Fruit fly (Drosophila melanogaster) whole organism, embryonic: Measurements from ENCODE around the gene Setx.

ENCODE experiments used
- Asciz ChIP-seq: fragments of 200-800 bp; sonication (Bioruptor generic); optimal IDR thresholded peaks from 2 replicates; lab custom pipeline; 2017; ENCODE audit warnings: missing biosample characterization, mild to moderate bottlenecking, missing genetic modification characterization, missing genetic modification reagents
- CG10462 ChIP-seq: fragments of 200-800 bp; sonication (Bioruptor generic); optimal IDR thresholded peaks from 2 replicates; lab custom pipeline; 2016; ENCODE audit warnings: missing biosample characterization, missing genetic modification characterization
- CG13296 ChIP-seq: fragments of 200-800 bp; sonication (Bioruptor generic); optimal IDR thresholded peaks from 3 replicates; lab custom pipeline; 2018; ENCODE audit warnings: missing biosample characterization, mild to moderate bottlenecking, missing genetic modification characterization
- CG15073 ChIP-seq: fragments of 200-800 bp; sonication (Bioruptor generic); optimal IDR thresholded peaks from 2 replicates; lab custom pipeline; 2016; ENCODE audit warnings: missing biosample characterization, missing genetic modification characterization
- CG15514 ChIP-seq: fragments of 200-800 bp; sonication (Bioruptor generic); optimal IDR thresholded peaks from 3 replicates; lab custom pipeline; 2017; ENCODE audit warnings: missing biosample characterization, missing genetic modification characterization, mild to moderate bottlenecking, moderate library complexity, missing genetic modification reagents
- CG18764 ChIP-seq: fragments of 200-800 bp; sonication (Bioruptor generic); optimal IDR thresholded peaks from 3 replicates; lab custom pipeline; 2016; ENCODE audit warnings: missing biosample characterization, missing genetic modification characterization
- CG2116 ChIP-seq: fragments of 200-800 bp; sonication (Bioruptor generic); optimal IDR thresholded peaks from 3 replicates; lab custom pipeline; 2018; ENCODE audit warnings: missing biosample characterization, mild to moderate bottlenecking, missing genetic modification characterization
- CG33557 ChIP-seq: fragments of 200-800 bp; sonication (Bioruptor generic); optimal IDR thresholded peaks from 2 replicates; lab custom pipeline; 2019; ENCODE audit warnings: missing biosample characterization, mild to moderate bottlenecking, missing genetic modification characterization, moderate library complexity
- CG4424 ChIP-seq: fragments of 200-800 bp; sonication (Bioruptor generic); optimal IDR thresholded peaks from 3 replicates; lab custom pipeline; 2016; ENCODE audit warnings: missing biosample characterization, missing genetic modification characterization
- CG8290 ChIP-seq, 3 experiments: fragments of 200-800 bp; sonication (Bioruptor generic); optimal IDR thresholded peaks; 2 replicates each; lab custom pipeline; 2016 to 2019; ENCODE audit warnings: missing biosample characterization in 3 of 3, missing genetic modification characterization in 3 of 3, mild to moderate bottlenecking in 2 of 3, moderate library complexity in 1 of 3
- CG8388 ChIP-seq: fragments of 200-800 bp; sonication (Bioruptor generic); optimal IDR thresholded peaks from 2 replicates; lab custom pipeline; 2019; ENCODE audit warnings: missing biosample characterization, mild to moderate bottlenecking, missing genetic modification characterization, moderate library complexity
- Camta ChIP-seq: fragments of 200-800 bp; sonication (Bioruptor generic); optimal IDR thresholded peaks from 2 replicates; lab custom pipeline; 2016; ENCODE audit warnings: missing biosample characterization, missing genetic modification characterization
- Dbx ChIP-seq: fragments of 200-800 bp; sonication (Bioruptor generic); IDR thresholded peaks from 3 replicates; pipeline ENCODE4 v1.3.6; 2022; ENCODE audit warnings: missing biosample characterization, missing genetic modification characterization
- Dll ChIP-seq: fragments of 200-800 bp; sonication (Bioruptor generic); IDR thresholded peaks from 4 replicates; pipeline ENCODE4 v1.3.6; 2022; ENCODE audit warnings: missing biosample characterization, missing genetic modification characterization; ENCODE audit not compliant: partially characterized antibody
- Dref ChIP-seq: fragments of 200-800 bp; sonication (Bioruptor generic); IDR thresholded peaks from 2 replicates; pipeline ENCODE4 v1.3.6; 2022; ENCODE audit warnings: missing biosample characterization, missing genetic modification characterization
- Fer2 ChIP-seq: fragments of 200-800 bp; sonication (Bioruptor generic); optimal IDR thresholded peaks from 2 replicates; lab custom pipeline; 2018; ENCODE audit warnings: missing biosample characterization, mild to moderate bottlenecking, missing genetic modification characterization, moderate library complexity
- Hand ChIP-seq: fragments of 200-800 bp; sonication (Bioruptor generic); optimal IDR thresholded peaks from 2 replicates; lab custom pipeline; 2017; ENCODE audit warnings: mild to moderate bottlenecking, missing biosample characterization, missing genetic modification reagents, missing genetic modification characterization
- Hr51 ChIP-seq, 2 experiments: fragments of 200-800 bp; sonication (Bioruptor generic); optimal IDR thresholded peaks; 2 replicates in 1 of 2; 3 replicates in 1 of 2; lab custom pipeline; 2016 to 2018; ENCODE audit warnings: missing biosample characterization in 2 of 2, missing genetic modification characterization in 2 of 2, mild to moderate bottlenecking in 1 of 2, moderate library complexity in 1 of 2
- Lhr ChIP-seq: fragments of 200-800 bp; sonication (Bioruptor generic); optimal IDR thresholded peaks from 3 replicates; lab custom pipeline; 2017; ENCODE audit warnings: mild to moderate bottlenecking, missing biosample characterization, missing genetic modification reagents, missing genetic modification characterization
- MTF-1 ChIP-seq: fragments of 200-800 bp; sonication (Bioruptor generic); optimal IDR thresholded peaks from 2 replicates; lab custom pipeline; 2018; ENCODE audit warnings: missing biosample characterization, mild to moderate bottlenecking, missing genetic modification characterization, borderline replicate concordance
- Oli ChIP-seq: fragments of 200-800 bp; sonication (Bioruptor generic); optimal IDR thresholded peaks from 2 replicates; lab custom pipeline; 2018; ENCODE audit warnings: missing biosample characterization, mild to moderate bottlenecking, missing genetic modification characterization, moderate library complexity
- Rfx ChIP-seq: fragments of 200-800 bp; sonication (Bioruptor generic); IDR thresholded peaks from 2 replicates; pipeline ENCODE4 v1.3.6; 2022; ENCODE audit warnings: missing biosample characterization, missing genetic modification characterization
- Scr ChIP-seq: fragments of 200-800 bp; sonication (Bioruptor generic); IDR thresholded peaks from 2 replicates; pipeline ENCODE4 v1.3.6; 2022; ENCODE audit warnings: missing biosample characterization, missing genetic modification characterization; ENCODE audit not compliant: partially characterized antibody
- br ChIP-seq: fragments of >200 bp; optimal IDR thresholded peaks from 2 replicates; lab custom pipeline; 2017
- cg ChIP-seq: fragments of 200-800 bp; sonication (Bioruptor generic); optimal IDR thresholded peaks from 3 replicates; lab custom pipeline; 2019; ENCODE audit warnings: missing biosample characterization, mild to moderate bottlenecking, missing genetic modification characterization, moderate library complexity
- croc ChIP-seq: fragments of 200-800 bp; sonication (Bioruptor generic); conservative IDR thresholded peaks from 3 replicates; pipeline ENCODE4 v1.3.6; 2022; ENCODE audit warnings: missing biosample characterization, missing genetic modification characterization
- dan ChIP-seq: fragments of 200-800 bp; sonication (Bioruptor generic); IDR thresholded peaks from 2 replicates; pipeline ENCODE4 v1.3.6; 2022; ENCODE audit warnings: missing biosample characterization, missing genetic modification characterization
- gce ChIP-seq: fragments of 200-800 bp; sonication (Bioruptor generic); IDR thresholded peaks from 3 replicates; pipeline ENCODE4 v1.3.6; 2022; ENCODE audit warnings: missing biosample characterization, missing genetic modification characterization
- gfzf ChIP-seq: fragments of 200-800 bp; sonication (Bioruptor generic); optimal IDR thresholded peaks from 2 replicates; lab custom pipeline; 2016; ENCODE audit warnings: missing biosample characterization, mild to moderate bottlenecking, missing genetic modification characterization, moderate library complexity
- knrl ChIP-seq: fragments of 200-800 bp; sonication (Bioruptor generic); IDR thresholded peaks from 3 replicates; pipeline ENCODE4 v1.3.6; 2022; ENCODE audit warnings: missing biosample characterization, missing genetic modification characterization; ENCODE audit not compliant: partially characterized antibody
- mam ChIP-seq: fragments of 200-800 bp; sonication (Bioruptor generic); optimal IDR thresholded peaks from 3 replicates; lab custom pipeline; 2016; ENCODE audit warnings: missing biosample characterization, missing genetic modification characterization
- nau ChIP-seq: fragments of 200-800 bp; sonication (Bioruptor generic); optimal IDR thresholded peaks from 3 replicates; lab custom pipeline; 2017; ENCODE audit warnings: missing biosample characterization, mild to moderate bottlenecking, missing genetic modification characterization, missing genetic modification reagents
- org-1 ChIP-seq: fragments of 200-800 bp; sonication (Bioruptor generic); optimal IDR thresholded peaks from 2 replicates; lab custom pipeline; 2017; ENCODE audit warnings: missing biosample characterization, missing genetic modification characterization
- pb ChIP-seq: fragments of 200-800 bp; sonication (Bioruptor generic); optimal IDR thresholded peaks from 3 replicates; lab custom pipeline; 2016; ENCODE audit warnings: missing biosample characterization, missing genetic modification characterization
- pnt ChIP-seq: fragments of 200-800 bp; sonication (Bioruptor generic); optimal IDR thresholded peaks from 3 replicates; lab custom pipeline; 2016; ENCODE audit warnings: missing biosample characterization, missing genetic modification characterization
- sc ChIP-seq, 3 experiments: fragments of >200 bp in 2 of 3; fragments of 200-800 bp in 1 of 3; sonication (Bioruptor generic) in 1 of 3; optimal IDR thresholded peaks; 2 replicates in 2 of 3; 3 replicates in 1 of 3; lab custom pipeline; 2017; ENCODE audit warnings: mild to moderate bottlenecking in 1 of 3, missing biosample characterization in 1 of 3, missing genetic modification characterization in 1 of 3, missing genetic modification reagents in 1 of 3
- slp2 ChIP-seq: fragments of 200-800 bp; sonication (Bioruptor generic); optimal IDR thresholded peaks from 2 replicates; lab custom pipeline; 2016; ENCODE audit warnings: missing biosample characterization, missing genetic modification characterization
- sr ChIP-seq: fragments of 200-800 bp; sonication (Bioruptor generic); IDR thresholded peaks from 3 replicates; pipeline ENCODE4 v1.3.6; 2022; ENCODE audit warnings: missing biosample characterization, missing genetic modification characterization
- stc ChIP-seq: fragments of 200-800 bp; sonication (Bioruptor generic); IDR thresholded peaks from 2 replicates; pipeline ENCODE4 v1.3.6; 2022; ENCODE audit warnings: missing biosample characterization, missing genetic modification characterization
- yki ChIP-seq: fragments of >200 bp; optimal IDR thresholded peaks from 3 replicates; lab custom pipeline; 2018
- zen2 ChIP-seq: fragments of 200-800 bp; sonication (Bioruptor generic); IDR thresholded peaks from 3 replicates; pipeline ENCODE4 v1.3.6; 2022; ENCODE audit warnings: missing biosample characterization, missing genetic modification characterization; ENCODE audit not compliant: partially characterized antibody

The Setx gene

DNA sequence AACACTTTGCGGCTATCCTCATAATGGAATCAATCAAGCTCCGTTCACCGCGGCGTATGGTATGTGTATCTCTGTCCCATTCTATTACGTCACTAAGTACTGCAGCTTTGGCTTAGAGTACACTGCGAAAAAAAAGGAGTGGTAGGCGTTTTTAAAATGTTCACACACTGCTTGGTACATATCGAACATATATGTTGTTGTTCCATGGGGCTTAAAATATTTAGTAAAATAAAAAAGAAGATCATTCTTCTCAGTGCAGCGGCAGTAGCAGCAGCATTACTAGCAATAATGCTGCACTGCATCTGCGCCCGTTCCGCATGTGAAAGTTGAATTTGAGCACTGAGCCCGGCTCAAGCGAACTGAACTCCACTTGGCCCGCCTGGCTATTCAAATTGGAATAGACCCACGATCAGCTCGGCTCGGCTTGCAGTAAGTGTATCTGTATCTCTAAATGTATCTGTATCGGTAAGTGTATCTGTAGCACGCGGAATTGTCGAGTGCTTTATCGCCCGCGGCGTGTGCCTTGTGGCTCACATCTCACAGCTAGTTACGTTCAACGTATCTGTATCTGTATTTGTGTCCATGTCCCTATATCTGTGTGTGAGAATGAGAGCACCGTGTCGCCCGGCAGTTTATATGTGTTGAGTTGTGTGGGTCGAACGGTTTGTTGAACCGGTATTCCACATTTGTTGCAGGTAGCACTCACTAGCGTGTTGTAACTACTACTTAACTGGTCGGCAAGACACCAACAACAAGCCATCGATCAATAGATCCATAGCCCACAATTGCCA lies 16.1 kb upstream of the Setx start (continued):
- TF ChIP-seq Dll (GFP tag; lab: Robert Waterston, UW) (no peak), mam (GFP tag; lab: Kevin White, UChicago) (peak; percentile 18), CG13296 (GFP tag; lab: Kevin White, UChicago) (peak; percentile 10), stc (peak; percentile 60), Hr51 (GFP tag; optimal IDR thresholded peaks at IDR 0.05; lab: Kevin White, UChicago) (peak in 1 of 2 experiments; percentile 85), CG4424 (GFP tag; lab: Kevin White, UChicago) (peak; percentile 61), Lhr (peak; percentile 8), CG10462 (GFP tag; lab: Kevin White, UChicago) (peak; percentile 19), Camta (GFP tag; lab: Kevin White, UChicago) (peak; percentile 26), zen2 (no peak), Rfx (GFP tag; lab: Robert Waterston, UW) (peak; percentile 22; the same call in 1 of the 2 replicates), Fer2 (tag; lab: Kevin White, UChicago) (no peak), gfzf (GFP tag; lab: Kevin White, UChicago) (no peak), sc (optimal IDR thresholded peaks at IDR 0.05; lab: Kevin White, UChicago) (no peak), sc (GFP tag; optimal IDR thresholded peaks at IDR 0.05; lab: Kevin White, UChicago) (peak; percentile 1), knrl (GFP tag; lab: Robert Waterston, UW) (no peak), br (lab: Kevin White, UChicago) (no peak), nau (peak; percentile 62), cg (GFP tag; lab: Kevin White, UChicago) (peak; percentile 72), pb (GFP tag; lab: Kevin White, UChicago) (no peak), sr (GFP tag; lab: Robert Waterston, UW) (peak; percentile 54; the same call in 2 of the 3 replicates), MTF-1 (GFP tag; lab: Kevin White, UChicago) (no peak), yki (lab: Kevin White, UChicago) (no peak), Oli (tag; lab: Kevin White, UChicago) (peak; percentile 76), Dbx (GFP tag; lab: Robert Waterston, UW) (no peak), CG8388 (peak; percentile 32), Scr (no peak), Asciz (GFP tag; lab: Kevin White, UChicago) (peak; percentile 65), gce (GFP tag; lab: Robert Waterston, UW) (peak; percentile 32; the same call in 1 of the 3 replicates), CG33557 (GFP tag; lab: Kevin White, UChicago) (no peak), CG15514 (peak; percentile 29), Hand (no peak), dan (GFP tag; lab: Robert Waterston, UW) (no peak), Dref (GFP tag; lab: Robert Waterston, UW) (no peak), CG8290 (GFP tag; optimal IDR thresholded peaks at IDR 0.05; lab: Kevin White, UChicago) (no peak), CG8290 (tag; optimal IDR thresholded peaks at IDR 0.05; lab: Kevin White, UChicago) (no peak), CG2116 (GFP tag; lab: Kevin White, UChicago) (peak; percentile 5), croc (GFP tag; lab: Robert Waterston, UW) (peak; percentile 36; the same call in 2 of the 3 replicates), CG18764 (peak; percentile 35), CG15073 (GFP tag; lab: Kevin White, UChicago) (no peak), slp2 (GFP tag; lab: Kevin White, UChicago) (no peak), org-1 (GFP tag; lab: Kevin White, UChicago) (peak; percentile 15), pnt (GFP tag; lab: Kevin White, UChicago) (peak; percentile 36)
- TF ChIP-seq, all 482 proteins: peak for 222
